Worm (Caenorhabditis elegans): ENCODE results near the gene C55A1.7.
"Not testable (repeated sequence)": the region's sequence is repeated elsewhere in the genome, so short reads cannot be mapped to it uniquely, and the experiment has no call there.

DNA sequence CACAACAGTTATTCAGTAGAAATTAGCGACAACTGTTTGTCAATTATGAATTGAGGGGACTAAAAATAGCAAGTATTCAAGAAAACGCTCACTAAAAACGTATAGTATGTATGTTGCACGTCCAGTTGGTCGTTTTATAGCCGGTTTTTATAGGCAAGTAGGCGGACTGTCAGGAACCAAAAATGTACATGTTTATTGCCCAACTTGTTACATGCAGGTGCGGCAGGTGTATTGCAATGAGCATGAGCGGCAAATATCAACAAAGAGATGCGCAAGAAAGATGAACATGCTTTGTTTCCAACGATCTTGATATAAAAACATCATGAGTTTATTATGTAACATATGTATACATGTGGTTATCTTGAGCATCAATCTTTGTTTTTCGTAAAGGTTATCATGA, 47.7 kb downstream of the C55A1.7 start, which contains the start of gene B0391.14:
- TF ChIP-seq mab-5, sptf-1, nhr-76, unc-39, zip-8 (tag; optimal IDR thresholded peaks at IDR 0.05): not testable (repeated sequence)
